Worm (Caenorhabditis elegans) whole organism, L1 larva: ENCODE measurements around the gene cwn-2.

ENCODE experiments used
- aly-2 ChIP-seq: fragments of 150-350 bp; optimal IDR thresholded peaks from 2 replicates; lab custom pipeline; 2014; ENCODE audit warnings: missing biosample characterization, missing genetic modification characterization
- elt-3 ChIP-seq, 6 experiments: fragments of 150-350 bp in 1 of 6; sonication (generic microtip); optimal IDR thresholded peaks; 2 replicates each; lab custom pipeline; 2017 to 2018; ENCODE audit warnings: missing biosample characterization in 6 of 6, missing genetic modification characterization in 6 of 6, inconsistent platforms in 1 of 6
- grh-1 ChIP-seq: fragments of 200-800 bp; sonication (Bioruptor generic); IDR thresholded peaks from 2 replicates; pipeline ENCODE4 v1.3.6; 2022; ENCODE audit warnings: missing genetic modification reagents, missing genetic modification characterization, missing compliant biosample characterization
- jun-1 ChIP-seq: fragments of 150-350 bp; optimal IDR thresholded peaks from 2 replicates; lab custom pipeline; 2014; ENCODE audit warnings: missing biosample characterization, missing genetic modification reagents, missing genetic modification characterization
- mep-1 ChIP-seq: fragments of 150-350 bp; optimal IDR thresholded peaks from 2 replicates; lab custom pipeline; 2014; ENCODE audit warnings: missing biosample characterization, missing genetic modification characterization
- nhr-11 ChIP-seq: fragments of 150-350 bp; optimal IDR thresholded peaks from 2 replicates; lab custom pipeline; 2014; ENCODE audit warnings: missing biosample characterization, missing genetic modification characterization
- nhr-20 ChIP-seq: sonication (generic microtip); optimal IDR thresholded peaks from 2 replicates; lab custom pipeline; 2016; ENCODE audit warnings: mild to moderate bottlenecking, missing genetic modification characterization, missing compliant biosample characterization
- nhr-237 ChIP-seq: fragments of 150-350 bp; optimal IDR thresholded peaks from 2 replicates; lab custom pipeline; 2014; ENCODE audit warnings: missing biosample characterization, missing genetic modification characterization
- nhr-76 ChIP-seq: sonication (generic microtip); optimal IDR thresholded peaks from 2 replicates; lab custom pipeline; 2017; ENCODE audit warnings: missing biosample characterization, missing genetic modification characterization
- skn-1 ChIP-seq: fragments of 150-350 bp; optimal IDR thresholded peaks from 2 replicates; lab custom pipeline; 2014; ENCODE audit warnings: missing biosample characterization, missing genetic modification characterization
- unc-62 ChIP-seq: fragments of 150-350 bp; optimal IDR thresholded peaks from 2 replicates; lab custom pipeline; 2014; ENCODE audit warnings: missing biosample characterization, missing genetic modification reagents, missing genetic modification characterization
- ztf-11 ChIP-seq, 2 experiments: sonication (generic microtip); optimal IDR thresholded peaks; 2 replicates each; lab custom pipeline; 2016 to 2017; ENCODE audit warnings: missing genetic modification characterization in 2 of 2, missing biosample characterization in 1 of 2, missing compliant biosample characterization in 1 of 2

DNA sequence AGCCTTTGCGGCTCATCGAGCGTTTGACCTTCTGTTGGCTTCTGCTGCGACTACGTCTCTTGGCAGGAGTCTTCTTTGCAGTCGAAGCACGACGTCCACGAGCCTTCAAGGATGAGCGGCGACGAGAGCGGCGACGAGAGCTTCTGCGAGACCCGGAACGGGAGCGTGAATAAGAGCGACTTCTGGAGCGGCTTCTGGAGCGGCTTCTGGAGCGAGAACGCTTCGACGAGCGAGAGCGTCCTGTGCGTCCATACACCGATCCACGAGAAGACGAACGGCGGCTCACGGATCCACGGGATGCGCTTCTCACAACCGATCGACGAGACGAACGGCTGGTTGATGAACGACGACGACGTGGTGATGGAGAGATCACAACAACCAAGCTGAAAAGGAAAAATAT is 43.3 kb downstream of the cwn-2 start:
- TF ChIP-seq unc-62 (GFP tag; lab: Kevin White, UChicago) (no peak), elt-3 (tag; optimal IDR thresholded peaks at IDR 0.05; lab: Kevin White, UChicago) (no peak), nhr-237 (tag; lab: Kevin White, UChicago) (no peak), nhr-76 (no peak), ztf-11 (tag; optimal IDR thresholded peaks at IDR 0.05; lab: Kevin White, UChicago) (no peak), aly-2 (tag; lab: Kevin White, UChicago) (no peak), jun-1 (no peak), nhr-11 (tag; lab: Kevin White, UChicago) (no peak), mep-1 (tag; lab: Kevin White, UChicago) (no peak), grh-1 (GFP tag; lab: Robert Waterston, UW) (no peak), nhr-20 (tag; lab: Kevin White, UChicago) (no peak), skn-1 (tag; lab: Kevin White, UChicago) (no peak)
